Worm (Caenorhabditis elegans) whole organism, L4 larva: ENCODE data around the gene rml-3.

Experiments
- Y5F2A.4 ChIP-seq: fragments of 200-800 bp; sonication (Bioruptor generic); optimal IDR thresholded peaks from 2 replicates; lab custom pipeline; 2018; ENCODE audit warnings: mild to moderate bottlenecking, missing genetic modification characterization, missing compliant biosample characterization
- aly-2 ChIP-seq: sonication (generic microtip); optimal IDR thresholded peaks from 2 replicates; lab custom pipeline; 2018; ENCODE audit warnings: missing biosample characterization, missing genetic modification characterization
- nhr-237 ChIP-seq: sonication (generic microtip); optimal IDR thresholded peaks from 2 replicates; lab custom pipeline; 2017; ENCODE audit warnings: missing biosample characterization, missing genetic modification characterization
- nhr-77 ChIP-seq: fragments of 150-350 bp; optimal IDR thresholded peaks from 2 replicates; lab custom pipeline; 2014; ENCODE audit warnings: missing biosample characterization, missing genetic modification characterization
- unc-130 ChIP-seq: sonication (generic microtip); optimal IDR thresholded peaks from 2 replicates; lab custom pipeline; 2016; ENCODE audit warnings: missing genetic modification reagents, missing genetic modification characterization, missing compliant biosample characterization

- TF ChIP-seq aly-2 (tag; lab: Kevin White, UChicago) (no peak), Y5F2A.4 (GFP tag; lab: Kevin White, UChicago) (no peak), nhr-237 (no peak), nhr-77 (no peak), unc-130 (GFP tag; lab: Kevin White, UChicago) (no peak)
These were observed 22.3 kb downstream of the rml-3 start, which contains the start of gene lrch-1 for ce11 chrX:6216551-6216950.
